Fruit fly (Drosophila melanogaster) whole organism, embryonic: ENCODE measurements around the gene CG6015.
A peak's percentile ranks its signal among the peaks of the same experiment; 100 is the strongest.

ENCODE experiments used
- Atf6 ChIP-seq: fragments of 200-800 bp; sonication (Bioruptor generic); IDR thresholded peaks from 2 replicates; pipeline ENCODE4 v1.3.6; 2022; ENCODE audit warnings: missing biosample characterization, missing genetic modification characterization
- CG10147 ChIP-seq: fragments of 200-800 bp; sonication (Bioruptor generic); optimal IDR thresholded peaks from 2 replicates; lab custom pipeline; 2019; ENCODE audit warnings: missing biosample characterization, mild to moderate bottlenecking, missing genetic modification characterization, moderate library complexity
- CG1024 ChIP-seq: fragments of 200-800 bp; sonication (Bioruptor generic); IDR thresholded peaks from 2 replicates; pipeline ENCODE4 v1.3.6; 2022; ENCODE audit warnings: missing biosample characterization, missing genetic modification characterization
- CG10654 ChIP-seq: fragments of 200-800 bp; sonication (Bioruptor generic); optimal IDR thresholded peaks from 2 replicates; lab custom pipeline; 2016; ENCODE audit warnings: missing biosample characterization, missing genetic modification characterization
- CG12071 ChIP-seq: fragments of 200-800 bp; sonication (Bioruptor generic); optimal IDR thresholded peaks from 3 replicates; lab custom pipeline; 2018; ENCODE audit warnings: missing biosample characterization, mild to moderate bottlenecking, missing genetic modification characterization
- CG13296 ChIP-seq: fragments of 200-800 bp; sonication (Bioruptor generic); optimal IDR thresholded peaks from 3 replicates; lab custom pipeline; 2018; ENCODE audit warnings: missing biosample characterization, mild to moderate bottlenecking, missing genetic modification characterization
- CG13775 ChIP-seq: fragments of 200-800 bp; sonication (Bioruptor generic); optimal IDR thresholded peaks from 3 replicates; lab custom pipeline; 2017; ENCODE audit warnings: missing biosample characterization, mild to moderate bottlenecking, missing genetic modification characterization
- CG17328 ChIP-seq: fragments of 200-800 bp; sonication (Bioruptor generic); IDR thresholded peaks from 2 replicates; pipeline ENCODE4 v1.3.6; 2022; ENCODE audit warnings: missing biosample characterization, missing genetic modification characterization
- CG1792 ChIP-seq: fragments of 200-800 bp; sonication (Bioruptor generic); optimal IDR thresholded peaks from 2 replicates; lab custom pipeline; 2016; ENCODE audit warnings: missing biosample characterization, missing genetic modification characterization
- CG18262 ChIP-seq: fragments of 200-800 bp; optimal IDR thresholded peaks from 3 replicates; lab custom pipeline; 2019; ENCODE audit warnings: missing biosample characterization, mild to moderate bottlenecking, missing genetic modification characterization, moderate library complexity
- CG3163 ChIP-seq: fragments of 200-800 bp; sonication (Bioruptor generic); optimal IDR thresholded peaks from 3 replicates; lab custom pipeline; 2016; ENCODE audit warnings: missing biosample characterization, missing genetic modification characterization
- CG3838 ChIP-seq: fragments of 200-800 bp; sonication (Bioruptor generic); optimal IDR thresholded peaks from 3 replicates; lab custom pipeline; 2016; ENCODE audit warnings: missing biosample characterization, missing genetic modification characterization
- CG43689 ChIP-seq: fragments of 200-800 bp; sonication (Bioruptor generic); IDR thresholded peaks from 2 replicates; pipeline ENCODE4 v1.3.6; 2022; ENCODE audit warnings: missing biosample characterization, missing genetic modification characterization
- CG4404 ChIP-seq: fragments of 200-800 bp; sonication (Bioruptor generic); IDR thresholded peaks from 2 replicates; pipeline ENCODE4 v1.3.6; 2022; ENCODE audit warnings: missing biosample characterization, missing genetic modification characterization
- CG6254 ChIP-seq: fragments of 200-800 bp; sonication (Bioruptor generic); optimal IDR thresholded peaks from 3 replicates; lab custom pipeline; 2017; ENCODE audit warnings: mild to moderate bottlenecking, missing biosample characterization, missing genetic modification reagents, missing genetic modification characterization
- CG6683 ChIP-seq: fragments of 200-800 bp; sonication (Bioruptor generic); optimal IDR thresholded peaks from 2 replicates; lab custom pipeline; 2017; ENCODE audit warnings: missing biosample characterization, mild to moderate bottlenecking, missing genetic modification characterization, missing genetic modification reagents
- CG7556 ChIP-seq: fragments of 200-800 bp; sonication (Bioruptor generic); optimal IDR thresholded peaks from 2 replicates; lab custom pipeline; 2017; ENCODE audit warnings: missing biosample characterization, mild to moderate bottlenecking, missing genetic modification characterization
- CG9817 ChIP-seq: fragments of 200-800 bp; sonication (Bioruptor generic); optimal IDR thresholded peaks from 2 replicates; lab custom pipeline; 2018; ENCODE audit warnings: missing biosample characterization, mild to moderate bottlenecking, missing genetic modification characterization, moderate library complexity
- CG9932 ChIP-seq: fragments of 200-800 bp; sonication (Bioruptor generic); IDR thresholded peaks from 2 replicates; pipeline ENCODE4 v1.3.6; 2022; ENCODE audit warnings: missing biosample characterization, missing genetic modification characterization
- Camta ChIP-seq: fragments of 200-800 bp; sonication (Bioruptor generic); optimal IDR thresholded peaks from 2 replicates; lab custom pipeline; 2016; ENCODE audit warnings: missing biosample characterization, missing genetic modification characterization
- D ChIP-seq, 2 experiments: fragments of 200-800 bp in 1 of 2; fragments of >200 bp in 1 of 2; sonication (Bioruptor generic) in 1 of 2; optimal IDR thresholded peaks; 2 replicates in 1 of 2; 3 replicates in 1 of 2; lab custom pipeline; 2017; ENCODE audit warnings: mild to moderate bottlenecking in 1 of 2, missing biosample characterization in 1 of 2, missing genetic modification characterization in 1 of 2, missing genetic modification reagents in 1 of 2
- Ets97D ChIP-seq: fragments of 200-800 bp; sonication (Bioruptor generic); optimal IDR thresholded peaks from 3 replicates; lab custom pipeline; 2016; ENCODE audit warnings: missing biosample characterization, missing genetic modification characterization
- Fer1 ChIP-seq: fragments of 200-800 bp; sonication (Bioruptor generic); optimal IDR thresholded peaks from 2 replicates; lab custom pipeline; 2017; ENCODE audit warnings: missing biosample characterization, mild to moderate bottlenecking, missing genetic modification characterization
- HLH54F ChIP-seq: fragments of 200-800 bp; sonication (Bioruptor generic); optimal IDR thresholded peaks from 3 replicates; lab custom pipeline; 2016; ENCODE audit warnings: missing biosample characterization, missing genetic modification characterization
- HmgZ ChIP-seq: fragments of 200-800 bp; sonication (Bioruptor generic); optimal IDR thresholded peaks from 2 replicates; lab custom pipeline; 2018; ENCODE audit warnings: missing biosample characterization, mild to moderate bottlenecking, missing genetic modification characterization
- Opbp ChIP-seq: fragments of 200-800 bp; sonication (Bioruptor generic); IDR thresholded peaks from 3 replicates; pipeline ENCODE4 v1.3.6; 2022; ENCODE audit warnings: missing biosample characterization, missing genetic modification characterization; ENCODE audit not compliant: partially characterized antibody
- PHDP ChIP-seq: fragments of 200-800 bp; sonication (Bioruptor generic); optimal IDR thresholded peaks from 3 replicates; lab custom pipeline; 2018; ENCODE audit warnings: missing biosample characterization, mild to moderate bottlenecking, missing genetic modification characterization, moderate library complexity
- Rx ChIP-seq: fragments of 200-800 bp; sonication (Bioruptor generic); IDR thresholded peaks from 2 replicates; pipeline ENCODE4 v1.3.6; 2022; ENCODE audit warnings: missing biosample characterization, missing genetic modification characterization
- Sin3A ChIP-seq: fragments of >200 bp; optimal IDR thresholded peaks from 2 replicates; lab custom pipeline; 2018
- Taf1 ChIP-seq: fragments of 200-800 bp; sonication (Bioruptor generic); IDR thresholded peaks from 2 replicates; pipeline ENCODE4 v1.3.6; 2022; ENCODE audit warnings: missing biosample characterization, missing genetic modification characterization
- Trl ChIP-seq, 3 experiments: fragments of >200 bp in 2 of 3; fragments of 200-800 bp in 1 of 3; sonication (Bioruptor generic) in 1 of 3; optimal IDR thresholded peaks; 2 replicates in 1 of 3; 3 replicates in 2 of 3; lab custom pipeline; 2016 to 2017; ENCODE audit warnings: missing biosample characterization in 1 of 3, missing genetic modification characterization in 1 of 3
- chif ChIP-seq, 2 experiments: fragments of 200-800 bp; sonication (Bioruptor generic); optimal IDR thresholded peaks; 3 replicates each; lab custom pipeline; 2016; ENCODE audit warnings: missing biosample characterization in 2 of 2, missing genetic modification characterization in 2 of 2
- crp ChIP-seq, 2 experiments: fragments of 200-800 bp; sonication (Bioruptor generic); optimal IDR thresholded peaks; 2 replicates in 1 of 2; 3 replicates in 1 of 2; lab custom pipeline; 2017; ENCODE audit warnings: missing biosample characterization in 2 of 2, missing genetic modification characterization in 2 of 2, mild to moderate bottlenecking in 1 of 2, moderate library complexity in 1 of 2
- cwo ChIP-seq: fragments of 200-800 bp; sonication (Bioruptor generic); optimal IDR thresholded peaks from 3 replicates; lab custom pipeline; 2017; ENCODE audit warnings: missing biosample characterization, missing genetic modification characterization, mild to moderate bottlenecking, moderate library complexity, missing genetic modification reagents
- ems ChIP-seq: fragments of 200-800 bp; sonication (Bioruptor generic); optimal IDR thresholded peaks from 3 replicates; lab custom pipeline; 2016; ENCODE audit warnings: missing biosample characterization, missing genetic modification characterization
- ewg ChIP-seq: fragments of 200-800 bp; sonication (Bioruptor generic); optimal IDR thresholded peaks from 3 replicates; lab custom pipeline; 2017; ENCODE audit warnings: mild to moderate bottlenecking, missing biosample characterization, missing genetic modification reagents, missing genetic modification characterization
- fd64A ChIP-seq: fragments of 200-800 bp; sonication (Bioruptor generic); optimal IDR thresholded peaks from 3 replicates; lab custom pipeline; 2018; ENCODE audit warnings: missing biosample characterization, mild to moderate bottlenecking, missing genetic modification characterization
- ftz-f1 ChIP-seq: fragments of 200-800 bp; sonication (Bioruptor generic); optimal IDR thresholded peaks from 2 replicates; lab custom pipeline; 2016; ENCODE audit warnings: missing biosample characterization, missing genetic modification characterization
- gem ChIP-seq: fragments of 200-800 bp; sonication (Bioruptor generic); optimal IDR thresholded peaks from 2 replicates; lab custom pipeline; 2019; ENCODE audit warnings: missing biosample characterization, mild to moderate bottlenecking, missing genetic modification characterization, moderate library complexity
- lilli ChIP-seq: fragments of 200-800 bp; sonication (Bioruptor generic); optimal IDR thresholded peaks from 3 replicates; lab custom pipeline; 2016; ENCODE audit warnings: missing biosample characterization, missing genetic modification characterization
- lov ChIP-seq, 2 experiments: fragments of 200-800 bp in 1 of 2; fragments of >200 bp in 1 of 2; sonication (Bioruptor generic) in 1 of 2; IDR thresholded peaks in 1 of 2; optimal IDR thresholded peaks in 1 of 2; 2 replicates in 1 of 2; 3 replicates in 1 of 2; pipeline versions ENCODE4 v1.3.6 to Lab custom; 2017 to 2022; ENCODE audit warnings: missing biosample characterization in 1 of 2, missing genetic modification characterization in 1 of 2
- oc ChIP-seq: fragments of 200-800 bp; sonication (Bioruptor generic); optimal IDR thresholded peaks from 2 replicates; lab custom pipeline; 2018; ENCODE audit warnings: missing biosample characterization, mild to moderate bottlenecking, missing genetic modification characterization, moderate library complexity
- odd ChIP-seq: fragments of 200-800 bp; sonication (Bioruptor generic); optimal IDR thresholded peaks from 2 replicates; lab custom pipeline; 2017; ENCODE audit warnings: missing biosample characterization, mild to moderate bottlenecking, missing genetic modification characterization
- run ChIP-seq: fragments of 200-800 bp; sonication (Bioruptor generic); optimal IDR thresholded peaks from 3 replicates; lab custom pipeline; 2018; ENCODE audit warnings: missing biosample characterization, mild to moderate bottlenecking, missing genetic modification characterization
- schlank ChIP-seq: fragments of 200-800 bp; sonication (Bioruptor generic); optimal IDR thresholded peaks from 2 replicates; lab custom pipeline; 2018; ENCODE audit warnings: missing biosample characterization, mild to moderate bottlenecking, missing genetic modification characterization
- seq ChIP-seq: fragments of 200-800 bp; sonication (Bioruptor generic); IDR thresholded peaks from 2 replicates; pipeline ENCODE4 v1.3.6; 2022; ENCODE audit warnings: missing biosample characterization, missing genetic modification characterization
- slbo ChIP-seq: fragments of 200-800 bp; sonication (Bioruptor generic); IDR thresholded peaks from 2 replicates; pipeline ENCODE4 v1.3.6; 2022; ENCODE audit warnings: missing biosample characterization, missing genetic modification characterization
- slou ChIP-seq: fragments of 200-800 bp; sonication (Bioruptor generic); optimal IDR thresholded peaks from 3 replicates; lab custom pipeline; 2016; ENCODE audit warnings: missing biosample characterization, missing genetic modification characterization
- sqz ChIP-seq: fragments of 200-800 bp; sonication (Bioruptor generic); optimal IDR thresholded peaks from 3 replicates; lab custom pipeline; 2018; ENCODE audit warnings: missing biosample characterization, mild to moderate bottlenecking, missing genetic modification characterization
- zen2 ChIP-seq: fragments of 200-800 bp; sonication (Bioruptor generic); IDR thresholded peaks from 3 replicates; pipeline ENCODE4 v1.3.6; 2022; ENCODE audit warnings: missing biosample characterization, missing genetic modification characterization; ENCODE audit not compliant: partially characterized antibody

Gene CG6015

DNA sequence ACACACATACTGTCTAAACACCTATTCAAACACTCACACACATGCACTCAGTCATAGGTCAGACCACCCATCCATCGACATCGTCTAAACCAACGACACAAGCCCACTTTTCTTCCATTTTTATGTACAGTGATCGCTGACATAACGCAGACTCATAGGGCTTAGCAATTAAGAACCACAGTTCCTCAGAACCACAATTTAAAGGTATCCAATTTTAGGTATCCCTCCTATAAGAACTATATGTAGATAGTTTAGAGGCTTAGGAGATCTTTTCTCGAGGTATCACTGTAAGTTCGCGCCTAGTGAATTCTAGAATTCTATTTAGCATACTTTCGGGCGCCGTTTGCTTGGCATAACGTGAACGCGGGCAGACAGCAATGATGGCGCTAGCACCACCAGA, 41.2 kb downstream of the CG6015 start (continued):
- TF ChIP-seq Sin3A (lab: Kevin White, UChicago) (no peak), slou (GFP tag; lab: Kevin White, UChicago) (no peak), CG10654 (peak; percentile 27), CG4404 (GFP tag; lab: Robert Waterston, UW) (peak; percentile 28; the same call in 1 of the 2 replicates), CG13775 (GFP tag; lab: Kevin White, UChicago) (no peak), odd (GFP tag; lab: Kevin White, UChicago) (no peak), sqz (no peak), Camta (GFP tag; lab: Kevin White, UChicago) (no peak), CG17328 (GFP tag; lab: Robert Waterston, UW) (peak; percentile 64), seq (GFP tag; lab: Robert Waterston, UW) (no peak), CG9817 (tag; lab: Kevin White, UChicago) (peak; percentile 37), CG10147 (GFP tag; lab: Kevin White, UChicago) (no peak), schlank (tag; lab: Kevin White, UChicago) (no peak), crp (GFP tag; optimal IDR thresholded peaks at IDR 0.05; lab: Kevin White, UChicago) (no peak), PHDP (tag; lab: Kevin White, UChicago) (no peak), slbo (GFP tag; lab: Robert Waterston, UW) (peak; percentile 80), oc (no peak), HmgZ (no peak), ftz-f1 (GFP tag; lab: Kevin White, UChicago) (no peak), HLH54F (peak; percentile 19), CG13296 (GFP tag; lab: Kevin White, UChicago) (no peak), ems (GFP tag; lab: Kevin White, UChicago) (peak; percentile 13), cwo (GFP tag; lab: Kevin White, UChicago) (no peak), Fer1 (GFP tag; lab: Kevin White, UChicago) (no peak), gem (peak; percentile 47), Atf6 (GFP tag; lab: Robert Waterston, UW) (no peak), D (optimal IDR thresholded peaks at IDR 0.05; lab: Kevin White, UChicago) (no peak), D (GFP tag; optimal IDR thresholded peaks at IDR 0.05; lab: Kevin White, UChicago) (no peak), CG6683 (GFP tag; lab: Kevin White, UChicago) (no peak), lilli (GFP tag; lab: Kevin White, UChicago) (peak; percentile 34), CG43689 (GFP tag; lab: Robert Waterston, UW) (no peak), CG9932 (GFP tag; lab: Robert Waterston, UW) (peak; percentile 63), run (tag; lab: Kevin White, UChicago) (no peak), CG3838 (GFP tag; lab: Kevin White, UChicago) (no peak), Ets97D (no peak), CG3163 (no peak), CG18262 (no peak), Opbp (GFP tag; lab: Robert Waterston, UW) (no peak), chif (GFP tag; optimal IDR thresholded peaks at IDR 0.05; lab: Kevin White, UChicago) (peak; percentile 15 to 46), Trl (optimal IDR thresholded peaks at IDR 0.05; lab: Kevin White, UChicago) (no peak), Trl (GFP tag; optimal IDR thresholded peaks at IDR 0.05; lab: Kevin White, UChicago) (no peak), CG6254 (GFP tag; lab: Kevin White, UChicago) (no peak), Taf1 (no peak), Rx (GFP tag; lab: Robert Waterston, UW) (peak; percentile 29; the same call in 1 of the 2 replicates), fd64A (GFP tag; lab: Kevin White, UChicago) (no peak), zen2 (GFP tag; lab: Robert Waterston, UW) (no peak), CG12071 (GFP tag; lab: Kevin White, UChicago) (no peak), CG1792 (GFP tag; lab: Kevin White, UChicago) (no peak), lov (optimal IDR thresholded peaks at IDR 0.05; lab: Kevin White, UChicago) (no peak), lov (GFP tag; IDR thresholded peaks at IDR 0.05; lab: Robert Waterston, UW) (0 out of 3 replicates have a peak, but pooled peaks have one; percentile 38), ewg (GFP tag; lab: Kevin White, UChicago) (peak; percentile 16), CG1024 (0 out of 2 replicates have a peak, but pooled peaks have one; percentile 9), CG7556 (GFP tag; lab: Kevin White, UChicago) (no peak)
